Worm (Caenorhabditis elegans) whole organism, L4 larva: Measurements from ENCODE around the gene bca-1.

Source experiments
- F37D6.2 ChIP-seq: sonication (generic microtip); optimal IDR thresholded peaks from 2 replicates; lab custom pipeline; 2016; ENCODE audit warnings: mild to moderate bottlenecking, missing genetic modification characterization, missing compliant biosample characterization
- R02D3.7 ChIP-seq: fragments of 150-350 bp; sonication (generic microtip); optimal IDR thresholded peaks from 3 replicates; lab custom pipeline; 2014; ENCODE audit warnings: missing biosample characterization, missing genetic modification characterization
- T20F7.1 ChIP-seq: fragments of 200-800 bp; sonication (Bioruptor generic); optimal IDR thresholded peaks from 2 replicates; lab custom pipeline; 2018; ENCODE audit warnings: mild to moderate bottlenecking, missing genetic modification characterization, missing compliant biosample characterization
- T26A8.4 ChIP-seq: fragments of 200-800 bp; sonication (Bioruptor generic); IDR thresholded peaks from 2 replicates; pipeline ENCODE4 v1.3.6; 2022; ENCODE audit warnings: missing genetic modification characterization, missing compliant biosample characterization
- ZK546.5 ChIP-seq, 2 experiments: sonication (generic microtip); optimal IDR thresholded peaks; 2 replicates each; lab custom pipeline; 2017; ENCODE audit warnings: missing biosample characterization in 2 of 2, missing genetic modification characterization in 2 of 2
- aha-1 ChIP-seq: fragments of 150-350 bp; peaks from one replicate; lab custom pipeline; 2014; ENCODE audit warnings: missing biosample characterization, missing genetic modification characterization
- aly-2 ChIP-seq: sonication (generic microtip); optimal IDR thresholded peaks from 2 replicates; lab custom pipeline; 2018; ENCODE audit warnings: missing biosample characterization, missing genetic modification characterization
- ama-1 ChIP-seq: fragments of 150-350 bp; optimal IDR thresholded peaks from 2 replicates; lab custom pipeline; 2014; ENCODE audit warnings: inconsistent platforms, mixed read lengths
- arid-1 ChIP-seq: fragments of 200-800 bp; sonication (Bioruptor generic); conservative IDR thresholded peaks from 2 replicates; pipeline ENCODE4 v1.3.6; 2022; ENCODE audit warnings: missing genetic modification reagents, missing genetic modification characterization, missing compliant biosample characterization
- attf-4 ChIP-seq: sonication (generic microtip); optimal IDR thresholded peaks from 3 replicates; lab custom pipeline; 2017; ENCODE audit warnings: missing biosample characterization, missing genetic modification characterization
- ceh-20 ChIP-seq: fragments of 200-800 bp; sonication (Bioruptor generic); IDR thresholded peaks from 2 replicates; pipeline ENCODE4 v1.3.6; 2022; ENCODE audit warnings: missing genetic modification reagents, missing genetic modification characterization, missing compliant biosample characterization
- ceh-62 ChIP-seq: sonication (generic microtip); optimal IDR thresholded peaks from 2 replicates; lab custom pipeline; 2017; ENCODE audit warnings: missing biosample characterization, missing genetic modification characterization
- ces-1 ChIP-seq: fragments of 150-350 bp; sonication (generic microtip); optimal IDR thresholded peaks from 4 replicates; lab custom pipeline; 2014; ENCODE audit warnings: missing biosample characterization, missing genetic modification reagents, missing genetic modification characterization
- cey-2 ChIP-seq: sonication (generic microtip); optimal IDR thresholded peaks from 3 replicates; lab custom pipeline; 2017; ENCODE audit warnings: missing genetic modification characterization, mild to moderate bottlenecking, missing compliant biosample characterization, antibody characterized with exemption, borderline replicate concordance; ENCODE audit not compliant: insufficient read depth
- ctbp-1 ChIP-seq: fragments of 200-800 bp; sonication (Bioruptor generic); IDR thresholded peaks from 2 replicates; pipeline ENCODE4 v1.3.6; 2022; ENCODE audit warnings: missing genetic modification reagents, missing genetic modification characterization, missing compliant biosample characterization
- daf-12 ChIP-seq: fragments of 150-350 bp; optimal IDR thresholded peaks from 2 replicates; lab custom pipeline; 2014; ENCODE audit warnings: missing biosample characterization, missing genetic modification reagents, missing genetic modification characterization
- daf-16 ChIP-seq, 3 experiments: sonication (generic microtip); optimal IDR thresholded peaks; 2 replicates each; lab custom pipeline; 2016 to 2017; ENCODE audit warnings: missing genetic modification characterization in 3 of 3, missing genetic modification reagents in 3 of 3, mild to moderate bottlenecking in 2 of 3, missing compliant biosample characterization in 2 of 3, missing biosample characterization in 1 of 3, moderate library complexity in 1 of 3
- daf-19 ChIP-seq: fragments of 200-800 bp; sonication (Bioruptor generic); conservative IDR thresholded peaks from 2 replicates; pipeline ENCODE4 v1.3.6; 2022; ENCODE audit warnings: missing genetic modification characterization, missing compliant biosample characterization
- daf-8 ChIP-seq: fragments of 200-800 bp; sonication (Bioruptor generic); IDR thresholded peaks from 2 replicates; pipeline ENCODE4 v1.3.6; 2022; ENCODE audit warnings: missing genetic modification characterization, missing compliant biosample characterization
- dmd-9 ChIP-seq: fragments of 200-800 bp; sonication (Bioruptor generic); IDR thresholded peaks from 2 replicates; pipeline ENCODE4 v1.3.6; 2022; ENCODE audit warnings: missing genetic modification reagents, missing genetic modification characterization, missing compliant biosample characterization
- dpl-1 ChIP-seq: fragments of 150-350 bp; optimal IDR thresholded peaks from 2 replicates; lab custom pipeline; 2014; ENCODE audit warnings: missing biosample characterization, missing genetic modification reagents, missing genetic modification characterization
- duxl-1 ChIP-seq: sonication (generic microtip); optimal IDR thresholded peaks from 2 replicates; lab custom pipeline; 2016; ENCODE audit warnings: mild to moderate bottlenecking, missing genetic modification characterization, moderate library complexity, missing compliant biosample characterization; ENCODE audit not compliant: poor library complexity
- fkh-10 ChIP-seq: fragments of 150-350 bp; optimal IDR thresholded peaks from 2 replicates; lab custom pipeline; 2014; ENCODE audit warnings: missing biosample characterization, missing genetic modification reagents, missing genetic modification characterization
- fos-1 ChIP-seq: fragments of 150-350 bp; optimal IDR thresholded peaks from 2 replicates; lab custom pipeline; 2014; ENCODE audit warnings: missing biosample characterization, missing genetic modification characterization
- hif-1 ChIP-seq, 2 experiments: sonication (generic microtip); optimal IDR thresholded peaks; 2 replicates each; lab custom pipeline; 2016 to 2017; ENCODE audit warnings: missing compliant biosample characterization in 2 of 2, missing genetic modification characterization in 2 of 2, missing genetic modification reagents in 2 of 2, missing genotype in 2 of 2, mild to moderate bottlenecking in 1 of 2
- hlh-30 ChIP-seq: sonication (generic microtip); optimal IDR thresholded peaks from 2 replicates; lab custom pipeline; 2017; ENCODE audit warnings: antibody characterized with exemption, mild to moderate bottlenecking, missing genetic modification characterization, missing compliant biosample characterization; ENCODE audit not compliant: insufficient read depth
- hmg-1.1 ChIP-seq: fragments of 200-800 bp; sonication (Bioruptor generic); IDR thresholded peaks from 2 replicates; pipeline ENCODE4 v1.3.6; 2022; ENCODE audit warnings: missing genetic modification reagents, missing genetic modification characterization, missing compliant biosample characterization
- lin-1 ChIP-seq: fragments of 200-800 bp; sonication (Bioruptor generic); IDR thresholded peaks from 2 replicates; pipeline ENCODE4 v1.3.6; 2022; ENCODE audit warnings: missing genetic modification reagents, missing genetic modification characterization, missing compliant biosample characterization
- lin-38 ChIP-seq: fragments of 200-800 bp; sonication (Bioruptor generic); IDR thresholded peaks from 2 replicates; pipeline ENCODE4 v1.3.6; 2022; ENCODE audit warnings: missing genetic modification reagents, missing genetic modification characterization, missing compliant biosample characterization
- lsy-2 ChIP-seq, 2 experiments: fragments of 150-350 bp in 1 of 2; sonication (generic microtip) in 1 of 2; optimal IDR thresholded peaks; 2 replicates each; lab custom pipeline; 2014 to 2017; ENCODE audit warnings: missing biosample characterization in 2 of 2, missing genetic modification characterization in 2 of 2
- mdl-1 ChIP-seq, 2 experiments: fragments of 150-350 bp in 1 of 2; sonication (generic microtip) in 1 of 2; optimal IDR thresholded peaks; 2 replicates each; lab custom pipeline; 2014 to 2017; ENCODE audit warnings: missing biosample characterization in 2 of 2, missing genetic modification characterization in 2 of 2
- nhr-11 ChIP-seq: fragments of 150-350 bp; optimal IDR thresholded peaks from 2 replicates; lab custom pipeline; 2014; ENCODE audit warnings: missing biosample characterization, missing genetic modification characterization
- nhr-111 ChIP-seq: fragments of 200-800 bp; sonication (Bioruptor generic); optimal IDR thresholded peaks from 2 replicates; lab custom pipeline; 2018; ENCODE audit warnings: mild to moderate bottlenecking, missing genetic modification characterization, missing compliant biosample characterization
- nhr-237 ChIP-seq: sonication (generic microtip); optimal IDR thresholded peaks from 2 replicates; lab custom pipeline; 2017; ENCODE audit warnings: missing biosample characterization, missing genetic modification characterization
- nhr-41 ChIP-seq: fragments of 200-800 bp; sonication (Bioruptor generic); IDR thresholded peaks from 2 replicates; pipeline ENCODE4 v1.3.6; 2022; ENCODE audit warnings: missing genetic modification reagents, missing genetic modification characterization, missing compliant biosample characterization
- nhr-42 ChIP-seq: fragments of 200-800 bp; sonication (Bioruptor generic); IDR thresholded peaks from 2 replicates; pipeline ENCODE4 v1.3.6; 2022; ENCODE audit warnings: missing genetic modification characterization, missing compliant biosample characterization
- nhr-6 ChIP-seq: fragments of 150-350 bp; optimal IDR thresholded peaks from 2 replicates; lab custom pipeline; 2014; ENCODE audit warnings: missing biosample characterization, missing genetic modification characterization
- php-3 ChIP-seq: fragments of 200-800 bp; sonication (Bioruptor generic); IDR thresholded peaks from 2 replicates; pipeline ENCODE4 v1.3.6; 2022; ENCODE audit warnings: missing genetic modification reagents, missing genetic modification characterization, missing compliant biosample characterization
- pqm-1 ChIP-seq: sonication (generic microtip); optimal IDR thresholded peaks from 2 replicates; lab custom pipeline; 2017; ENCODE audit warnings: missing biosample characterization, missing genetic modification characterization
- rbr-2 ChIP-seq: sonication (generic microtip); optimal IDR thresholded peaks from 2 replicates; lab custom pipeline; 2016; ENCODE audit warnings: missing genotype, missing genetic modification characterization, missing compliant biosample characterization
- sdz-12 ChIP-seq: fragments of 200-800 bp; sonication (Bioruptor generic); optimal IDR thresholded peaks from 2 replicates; lab custom pipeline; 2018; ENCODE audit warnings: mild to moderate bottlenecking, missing genetic modification characterization, missing compliant biosample characterization
- set-16 ChIP-seq: fragments of 200-800 bp; sonication (Bioruptor generic); IDR thresholded peaks from 2 replicates; pipeline ENCODE4 v1.3.6; 2022; ENCODE audit warnings: missing genetic modification reagents, missing genetic modification characterization, missing compliant biosample characterization
- snpc-4 ChIP-seq: fragments of 150-350 bp; optimal IDR thresholded peaks from 2 replicates; lab custom pipeline; 2014; ENCODE audit warnings: missing biosample characterization, missing genetic modification characterization
- spr-3 ChIP-seq: fragments of 200-800 bp; sonication (Bioruptor generic); optimal IDR thresholded peaks from 2 replicates; lab custom pipeline; 2018; ENCODE audit warnings: mild to moderate bottlenecking, missing genetic modification characterization, missing compliant biosample characterization
- tag-97 ChIP-seq: fragments of 200-800 bp; sonication (Bioruptor generic); IDR thresholded peaks from 2 replicates; pipeline ENCODE4 v1.3.6; 2022; ENCODE audit warnings: missing genetic modification characterization, missing compliant biosample characterization
- unc-130 ChIP-seq: sonication (generic microtip); optimal IDR thresholded peaks from 2 replicates; lab custom pipeline; 2016; ENCODE audit warnings: missing genetic modification reagents, missing genetic modification characterization, missing compliant biosample characterization
- unc-62 ChIP-seq, 3 experiments: fragments of 150-350 bp in 1 of 3; sonication (generic microtip); optimal IDR thresholded peaks in 2 of 3; peaks in 1 of 3; 1 replicate in 1 of 3; 2 replicates in 2 of 3; lab custom pipeline; 2014 to 2017; ENCODE audit warnings: missing biosample characterization in 3 of 3, missing genetic modification characterization in 3 of 3, missing genetic modification reagents in 3 of 3, missing genotype in 1 of 3
- zfp-2 ChIP-seq: sonication (generic microtip); optimal IDR thresholded peaks from 2 replicates; lab custom pipeline; 2016; ENCODE audit warnings: mild to moderate bottlenecking, missing genetic modification characterization, missing compliant biosample characterization
- zfp-3 ChIP-seq: fragments of 200-800 bp; sonication (Bioruptor generic); conservative IDR thresholded peaks from 2 replicates; pipeline ENCODE4 v1.3.6; 2022; ENCODE audit warnings: missing genetic modification reagents, missing genetic modification characterization, missing compliant biosample characterization
- zip-11 ChIP-seq: fragments of 200-800 bp; sonication (Bioruptor generic); IDR thresholded peaks from 2 replicates; pipeline ENCODE4 v1.3.6; 2022; ENCODE audit warnings: missing genetic modification characterization, missing compliant biosample characterization

The bca-1 gene

ce11 chrX:6219892-6220291 is 15.3 kb upstream of the bca-1 start (continued):
- peak; percentile 68 for TF ChIP-seq duxl-1 (tag; lab: Kevin White, UChicago)
- TF ChIP-seq sdz-12 (GFP tag; lab: Kevin White, UChicago), result no peak
- no peak for TF ChIP-seq pqm-1 (tag; lab: Kevin White, UChicago)
- TF ChIP-seq unc-62 (GFP tag; optimal IDR thresholded peaks at IDR 0.05 in 1 of 2; lab: Kevin White, UChicago), result no peak
- TF ChIP-seq unc-62 (tag; optimal IDR thresholded peaks at IDR 0.05; lab: Kevin White, UChicago), result no peak
- no peak for TF ChIP-seq nhr-6 (tag; lab: Kevin White, UChicago)
- no peak; the same call in 1 of the 2 replicates for TF ChIP-seq lin-38 (GFP tag; lab: Robert Waterston, UW)
- no peak for TF ChIP-seq aha-1 (tag; lab: Kevin White, UChicago)
- TF ChIP-seq arid-1 (GFP tag; lab: Robert Waterston, UW), result no peak; the same call in 1 of the 2 replicates
- TF ChIP-seq nhr-111 (GFP tag; lab: Kevin White, UChicago), result no peak
- 0 out of 2 replicates have a peak, but pooled peaks have one; percentile 36 for TF ChIP-seq php-3
- peak; percentile 73 for TF ChIP-seq hmg-1.1 (GFP tag; lab: Robert Waterston, UW)
- no peak for TF ChIP-seq nhr-237 (tag; lab: Kevin White, UChicago)
- peak; percentile 61 for TF ChIP-seq ctbp-1
- no peak for TF ChIP-seq ceh-62 (tag; lab: Kevin White, UChicago)
- TF ChIP-seq nhr-11, result no peak
- TF ChIP-seq lin-1, result peak; percentile 34; the same call in 1 of the 2 replicates
- TF ChIP-seq ceh-20 (GFP tag; lab: Robert Waterston, UW), result peak; percentile 57; the same call in 1 of the 2 replicates
- peak; percentile 74; the same call in 1 of the 2 replicates for TF ChIP-seq nhr-41 (GFP tag; lab: Robert Waterston, UW)
- peak; percentile 47 for TF ChIP-seq spr-3 (GFP tag; lab: Kevin White, UChicago)
- TF ChIP-seq snpc-4 (tag; lab: Kevin White, UChicago), result no peak
- no peak for TF ChIP-seq ZK546.5 (tag; optimal IDR thresholded peaks at IDR 0.05; lab: Kevin White, UChicago)
- TF ChIP-seq unc-130 (GFP tag; lab: Kevin White, UChicago), result peak; percentile 38
- TF ChIP-seq R02D3.7, result no peak
- TF ChIP-seq rbr-2 (tag; lab: Kevin White, UChicago), result peak; percentile 61
- no peak for TF ChIP-seq zfp-3 (GFP tag; lab: Robert Waterston, UW)
- peak; percentile 56; the same call in 1 of the 2 replicates for TF ChIP-seq nhr-42 (GFP tag; lab: Robert Waterston, UW)
- TF ChIP-seq ama-1, result no peak
- TF ChIP-seq fkh-10, result no peak
- TF ChIP-seq aly-2 (tag; lab: Kevin White, UChicago), result no peak
- peak; percentile 74; the same call in 1 of the 2 replicates for TF ChIP-seq daf-19 (GFP tag; lab: Robert Waterston, UW)
- no peak for TF ChIP-seq cey-2 (tag; lab: Kevin White, UChicago)
- TF ChIP-seq dpl-1 (GFP tag; lab: Kevin White, UChicago), result no peak
- TF ChIP-seq daf-8, result no peak
- peak; percentile 29 for TF ChIP-seq hlh-30 (tag; lab: Kevin White, UChicago)
- no peak for TF ChIP-seq fos-1 (tag; lab: Kevin White, UChicago)
- TF ChIP-seq attf-4 (tag; lab: Kevin White, UChicago), result no peak
- no peak for TF ChIP-seq ces-1 (GFP tag; lab: Kevin White, UChicago)
- TF ChIP-seq set-16, result no peak
- TF ChIP-seq hif-1 (tag; optimal IDR thresholded peaks at IDR 0.05; lab: Kevin White, UChicago), result peak; percentile 27 to 57
- no peak for TF ChIP-seq zip-11 (GFP tag; lab: Robert Waterston, UW)
- TF ChIP-seq zfp-2 (tag; lab: Kevin White, UChicago), result peak; percentile 17
- peak; percentile 75 for TF ChIP-seq T26A8.4
- no peak for TF ChIP-seq mdl-1 (tag; optimal IDR thresholded peaks at IDR 0.05; lab: Kevin White, UChicago)
- no peak for TF ChIP-seq tag-97 (GFP tag; lab: Robert Waterston, UW)
- peak; percentile 38 for TF ChIP-seq T20F7.1
- TF ChIP-seq daf-16 (GFP tag; optimal IDR thresholded peaks at IDR 0.05; lab: Kevin White, UChicago), result peak; percentile 31 to 64
- TF ChIP-seq daf-16 (tag; optimal IDR thresholded peaks at IDR 0.05; lab: Kevin White, UChicago), result no peak
- peak in 1 of 2 experiments; percentile 37 for TF ChIP-seq lsy-2 (tag; optimal IDR thresholded peaks at IDR 0.05; lab: Kevin White, UChicago)
- no peak for TF ChIP-seq daf-12 (tag; lab: Kevin White, UChicago)
- no peak for TF ChIP-seq dmd-9 (GFP tag; lab: Robert Waterston, UW)
- TF ChIP-seq F37D6.2 (tag; lab: Kevin White, UChicago), result no peak
